Fruit fly (Drosophila melanogaster) whole organism, wandering third instar larva: ENCODE results near the gene CG16721.

ENCODE experiments used
- Abd-B ChIP-seq: fragments of >200 bp; optimal IDR thresholded peaks from 2 replicates; lab custom pipeline; 2017; ENCODE audit warnings: missing biosample characterization, missing genetic modification characterization
- CG32264 ChIP-seq: fragments of 200-800 bp; sonication (Bioruptor generic); optimal IDR thresholded peaks from 2 replicates; lab custom pipeline; 2016; ENCODE audit warnings: missing biosample characterization, missing genetic modification characterization
- CG9705 ChIP-seq: fragments of 200-800 bp; sonication (Bioruptor generic); optimal IDR thresholded peaks from 2 replicates; lab custom pipeline; 2018; ENCODE audit warnings: missing biosample characterization, mild to moderate bottlenecking, missing genetic modification characterization
- CrebA ChIP-seq: fragments of 200-800 bp; sonication (Bioruptor generic); optimal IDR thresholded peaks from 2 replicates; lab custom pipeline; 2016; ENCODE audit warnings: missing biosample characterization, mild to moderate bottlenecking, missing genetic modification characterization, borderline replicate concordance
- Dfd ChIP-seq: fragments of >200 bp; optimal IDR thresholded peaks from 2 replicates; lab custom pipeline; 2017; ENCODE audit warnings: missing biosample characterization, missing genetic modification characterization
- Dif ChIP-seq: fragments of 200-275, 200-300 bp; sonication (Bioruptor generic); optimal IDR thresholded peaks from 2 replicates; lab custom pipeline; 2018; ENCODE audit warnings: missing biosample characterization, missing genetic modification characterization; ENCODE audit not compliant: partially characterized antibody
- GATAd ChIP-seq: sonication (Bioruptor generic); optimal IDR thresholded peaks from 2 replicates; lab custom pipeline; 2016; ENCODE audit warnings: missing biosample characterization, missing genetic modification characterization
- HLH106 ChIP-seq: fragments of 200-800 bp; optimal IDR thresholded peaks from 3 replicates; lab custom pipeline; 2019; ENCODE audit warnings: missing biosample characterization, mild to moderate bottlenecking, missing genetic modification characterization, moderate library complexity
- Hnf4 ChIP-seq: fragments of 200-800 bp; sonication (Bioruptor generic); optimal IDR thresholded peaks from 2 replicates; lab custom pipeline; 2016; ENCODE audit warnings: missing biosample characterization, mild to moderate bottlenecking, missing genetic modification characterization
- Hr78 ChIP-seq: fragments of >200 bp; optimal IDR thresholded peaks from 2 replicates; lab custom pipeline; 2017; ENCODE audit warnings: missing biosample characterization, missing genetic modification characterization
- Hr83 ChIP-seq: fragments of 200-300 bp; sonication (Bioruptor generic); optimal IDR thresholded peaks from 2 replicates; lab custom pipeline; 2016; ENCODE audit warnings: missing biosample characterization, mild to moderate bottlenecking, missing genetic modification characterization, moderate library complexity; ENCODE audit not compliant: poor library complexity, severe bottlenecking
- Jra ChIP-seq: sonication (Bioruptor generic); optimal IDR thresholded peaks from 2 replicates; lab custom pipeline; 2016; ENCODE audit warnings: missing biosample characterization, missing genetic modification characterization
- Mio ChIP-seq: sonication (Bioruptor generic); optimal IDR thresholded peaks from 2 replicates; lab custom pipeline; 2016; ENCODE audit warnings: missing biosample characterization, missing genetic modification characterization
- Myc ChIP-seq: fragments of >200 bp; optimal IDR thresholded peaks from 2 replicates; lab custom pipeline; 2017
- N ChIP-seq: fragments of >200 bp; optimal IDR thresholded peaks from 2 replicates; lab custom pipeline; 2018; ENCODE audit warnings: missing biosample characterization, missing external identifiers, missing genetic modification characterization
- OdsH ChIP-seq: fragments of 200-800 bp; sonication (Bioruptor generic); optimal IDR thresholded peaks from 2 replicates; lab custom pipeline; 2016; ENCODE audit warnings: missing biosample characterization, mild to moderate bottlenecking, missing genetic modification characterization
- Rel ChIP-seq, 2 experiments: fragments of 200-800 bp; sonication (Bioruptor generic) in 1 of 2; optimal IDR thresholded peaks; 2 replicates in 1 of 2; 3 replicates in 1 of 2; lab custom pipeline; 2016 to 2019; ENCODE audit warnings: mild to moderate bottlenecking in 2 of 2, missing biosample characterization in 2 of 2, missing genetic modification characterization in 2 of 2, moderate library complexity in 1 of 2
- Sp1 ChIP-seq: fragments of 200-800 bp; sonication (Bioruptor generic); optimal IDR thresholded peaks from 3 replicates; lab custom pipeline; 2019; ENCODE audit warnings: missing biosample characterization, mild to moderate bottlenecking, missing genetic modification characterization, moderate library complexity
- Vsx2 ChIP-seq: fragments of 200-300, 225-300 bp; sonication (Bioruptor generic); optimal IDR thresholded peaks from 2 replicates; lab custom pipeline; 2018; ENCODE audit warnings: missing biosample characterization, missing genetic modification characterization; ENCODE audit not compliant: partially characterized antibody
- br ChIP-seq: fragments of 200-800 bp; sonication (Bioruptor generic); optimal IDR thresholded peaks from 2 replicates; lab custom pipeline; 2016; ENCODE audit warnings: missing biosample characterization, missing genetic modification characterization
- brk ChIP-seq: fragments of 200-800 bp; sonication (Bioruptor generic); optimal IDR thresholded peaks from 2 replicates; lab custom pipeline; 2016; ENCODE audit warnings: missing biosample characterization, mild to moderate bottlenecking, missing genetic modification characterization
- dl ChIP-seq, 2 experiments: fragments of 175-275, 200-275 bp in 1 of 2; fragments of 200-275 bp in 1 of 2; sonication (Bioruptor generic); optimal IDR thresholded peaks; lab custom pipeline; 2018; ENCODE audit warnings: mild to moderate bottlenecking in 2 of 2, missing biosample characterization in 2 of 2, missing genetic modification characterization in 2 of 2, moderate library complexity in 2 of 2; ENCODE audit not compliant: partially characterized antibody in 2 of 2, insufficient read depth in 1 of 2
- dmrt93B ChIP-seq: fragments of 200-800 bp; sonication (Bioruptor generic); optimal IDR thresholded peaks from 2 replicates; lab custom pipeline; 2018; ENCODE audit warnings: missing biosample characterization, mild to moderate bottlenecking, missing genetic modification characterization
- dsf ChIP-seq: sonication (Bioruptor generic); optimal IDR thresholded peaks from 2 replicates; lab custom pipeline; 2016; ENCODE audit warnings: missing biosample characterization, missing genetic modification characterization, borderline replicate concordance
- ey ChIP-seq: fragments of 200-800 bp; sonication (Bioruptor generic); optimal IDR thresholded peaks from 2 replicates; lab custom pipeline; 2016; ENCODE audit warnings: missing biosample characterization, missing genetic modification characterization
- foxo ChIP-seq, 2 experiments: fragments of 200-800 bp; sonication (Bioruptor generic); optimal IDR thresholded peaks; 2 replicates in 1 of 2; 3 replicates in 1 of 2; lab custom pipeline; 2016 to 2017; ENCODE audit warnings: missing biosample characterization in 2 of 2, missing genetic modification characterization in 2 of 2
- fru ChIP-seq: fragments of 200-800 bp; sonication (Bioruptor generic); optimal IDR thresholded peaks from 3 replicates; lab custom pipeline; 2016; ENCODE audit warnings: missing biosample characterization, mild to moderate bottlenecking, missing genetic modification characterization
- h ChIP-seq: fragments of 200-800 bp; sonication (Bioruptor generic); optimal IDR thresholded peaks from 3 replicates; lab custom pipeline; 2016; ENCODE audit warnings: missing biosample characterization, mild to moderate bottlenecking, missing genetic modification characterization
- jim ChIP-seq: fragments of 175-275, 200-325 bp; sonication (Bioruptor generic); optimal IDR thresholded peaks from 2 replicates; lab custom pipeline; 2016; ENCODE audit warnings: missing biosample characterization, mild to moderate bottlenecking, missing genetic modification characterization
- lola ChIP-seq: fragments of >200 bp; optimal IDR thresholded peaks from 2 replicates; lab custom pipeline; 2017; ENCODE audit warnings: missing biosample characterization, missing genetic modification characterization
- pan ChIP-seq: fragments of >200 bp; optimal IDR thresholded peaks from 2 replicates; lab custom pipeline; 2017
- psq ChIP-seq: fragments of 200-800 bp; sonication (Bioruptor generic); optimal IDR thresholded peaks from 3 replicates; lab custom pipeline; 2017; ENCODE audit warnings: missing biosample characterization, mild to moderate bottlenecking, missing genetic modification characterization, moderate library complexity
- rgr ChIP-seq: fragments of 200-800 bp; sonication (Bioruptor generic); optimal IDR thresholded peaks from 3 replicates; lab custom pipeline; 2016; ENCODE audit warnings: missing biosample characterization, mild to moderate bottlenecking, missing genetic modification characterization
- sage ChIP-seq: fragments of 200-800 bp; sonication (Bioruptor generic); optimal IDR thresholded peaks from 2 replicates; lab custom pipeline; 2016; ENCODE audit warnings: missing biosample characterization, mild to moderate bottlenecking, missing genetic modification characterization
- sv ChIP-seq: fragments of 200-800 bp; sonication (Bioruptor generic); optimal IDR thresholded peaks from 3 replicates; lab custom pipeline; 2016; ENCODE audit warnings: missing biosample characterization, missing genetic modification characterization
- tai ChIP-seq: sonication (Bioruptor generic); optimal IDR thresholded peaks from 2 replicates; lab custom pipeline; 2016; ENCODE audit warnings: missing biosample characterization, missing genetic modification characterization
- usp ChIP-seq: fragments of >200 bp; optimal IDR thresholded peaks from 2 replicates; lab custom pipeline; 2017; ENCODE audit warnings: missing biosample characterization, missing genetic modification characterization
- woc ChIP-seq: sonication (Bioruptor generic); optimal IDR thresholded peaks from 2 replicates; lab custom pipeline; 2016; ENCODE audit warnings: missing biosample characterization, mild to moderate bottlenecking, missing genetic modification characterization

Gene CG16721

DNA sequence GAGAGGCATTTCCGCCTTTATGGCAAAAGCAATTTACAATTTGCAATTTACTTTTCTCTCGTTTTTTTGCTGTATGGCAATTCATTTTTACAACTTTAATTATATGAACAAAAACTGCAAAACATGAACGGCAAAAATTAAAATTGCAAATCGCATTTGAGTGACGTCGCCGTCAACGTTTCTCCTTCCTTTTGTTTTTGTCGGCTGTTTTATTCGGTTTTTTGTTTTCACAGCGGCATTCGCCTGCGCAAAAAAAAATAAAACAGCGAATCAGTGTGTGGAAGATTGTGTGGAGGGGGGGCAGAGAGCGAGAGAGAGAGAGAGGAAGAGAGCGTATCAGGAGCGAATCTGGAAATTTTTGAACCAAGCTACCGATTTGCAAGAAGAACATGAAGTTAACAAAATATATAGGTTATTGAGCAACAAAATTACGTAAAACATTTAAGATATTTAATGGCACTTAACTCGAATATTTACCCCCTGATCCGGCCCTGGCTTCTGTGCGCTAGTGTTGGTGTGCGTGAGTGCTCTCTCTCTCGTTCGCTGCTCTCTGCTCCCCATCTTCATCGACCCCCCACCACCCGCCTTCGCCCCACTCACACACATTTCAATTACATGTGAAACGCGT, 38.9 kb downstream of the CG16721 start:
- TF ChIP-seq sage (GFP tag; lab: Kevin White, UChicago) (peak; percentile 98), Jra (peak; percentile 98), woc (peak; percentile 99), rgr (GFP tag; lab: Kevin White, UChicago) (peak; percentile 100), Hnf4 (peak; percentile 99), foxo (GFP tag; optimal IDR thresholded peaks at IDR 0.05; lab: Kevin White, UChicago) (peak; percentile 92 to 100), fru (GFP tag; lab: Kevin White, UChicago) (peak; percentile 100), jim (GFP tag; lab: Kevin White, UChicago) (peak; percentile 87), sv (GFP tag; lab: Kevin White, UChicago) (peak; percentile 98), Myc (no peak), h (GFP tag; lab: Kevin White, UChicago) (peak; percentile 100), psq (GFP tag; lab: Kevin White, UChicago) (peak; percentile 100), Rel (GFP tag; optimal IDR thresholded peaks at IDR 0.05; lab: Kevin White, UChicago) (peak; percentile 93), Rel (tag; optimal IDR thresholded peaks at IDR 0.05; lab: Kevin White, UChicago) (peak; percentile 95), tai (GFP tag; lab: Kevin White, UChicago) (peak; percentile 98), N (GFP tag; lab: Kevin White, UChicago) (peak; percentile 23), Vsx2 (GFP tag; lab: Kevin White, UChicago) (peak; percentile 70), pan (lab: Kevin White, UChicago) (no peak), Dif (GFP tag; lab: Kevin White, UChicago) (peak; percentile 54), GATAd (GFP tag; lab: Kevin White, UChicago) (peak; percentile 98), dl (GFP tag; optimal IDR thresholded peaks at IDR 0.05; lab: Kevin White, UChicago; ENCODE audit: insufficient read depth in 1 of 2, partially characterized antibody in 2 of 2) (no peak), OdsH (GFP tag; lab: Kevin White, UChicago) (peak; percentile 99), ey (GFP tag; lab: Kevin White, UChicago) (peak; percentile 100), dsf (GFP tag; lab: Kevin White, UChicago) (peak; percentile 95), dmrt93B (GFP tag; lab: Kevin White, UChicago) (peak; percentile 99), lola (no peak), Sp1 (peak; percentile 99), Abd-B (GFP tag; lab: Kevin White, UChicago) (no peak), CG32264 (GFP tag; lab: Kevin White, UChicago) (peak; percentile 97), Mio (GFP tag; lab: Kevin White, UChicago) (peak; percentile 92), brk (GFP tag; lab: Kevin White, UChicago) (peak; percentile 95), Hr78 (GFP tag; lab: Kevin White, UChicago) (no peak), usp (GFP tag; lab: Kevin White, UChicago) (no peak), Dfd (GFP tag; lab: Kevin White, UChicago) (peak; percentile 87), Hr83 (GFP tag; lab: Kevin White, UChicago) (peak; percentile 95), CG9705 (GFP tag; lab: Kevin White, UChicago) (peak; percentile 99), HLH106 (tag; lab: Kevin White, UChicago) (peak; percentile 100), CrebA (GFP tag; lab: Kevin White, UChicago) (no peak), br (GFP tag; lab: Kevin White, UChicago) (peak; percentile 99)

DNA sequence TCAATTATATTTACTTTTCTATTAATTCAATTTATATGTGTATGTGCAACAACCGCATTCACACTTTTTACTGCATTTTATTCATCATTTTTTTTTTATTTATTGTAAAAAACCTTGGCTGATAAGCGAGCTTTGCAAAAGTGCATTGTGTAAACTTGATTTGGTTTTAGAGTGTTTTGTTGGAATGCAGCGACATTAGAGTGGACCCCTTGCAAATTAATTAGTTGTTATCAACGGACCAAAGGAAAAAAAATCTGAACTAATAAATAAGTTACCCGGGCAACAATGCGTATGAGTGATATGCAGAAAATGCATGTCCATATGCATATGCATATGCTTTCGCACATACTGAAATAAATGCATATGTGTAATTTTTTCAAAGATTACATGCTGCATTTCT, 41.3 kb downstream of the CG16721 start:
- TF ChIP-seq usp (GFP tag; lab: Kevin White, UChicago) (no peak), Dfd (GFP tag; lab: Kevin White, UChicago) (no peak), fru (GFP tag; lab: Kevin White, UChicago) (no peak), jim (GFP tag; lab: Kevin White, UChicago) (no peak), Mio (GFP tag; lab: Kevin White, UChicago) (no peak), Dif (GFP tag; lab: Kevin White, UChicago) (no peak)
